Fruit fly (Drosophila melanogaster): ENCODE results near the gene CG42834.
A peak's percentile ranks its signal among the peaks of the same experiment; 100 is the strongest.

The CG42834 gene

dm6 chr3R:17386168-17386819 lies 32.3 kb upstream of the CG42834 start:
- TF ChIP-seq jim (GFP tag; optimal IDR thresholded peaks at IDR 0.05): no peak
- no peak for TF ChIP-seq dsf (GFP tag; optimal IDR thresholded peaks at IDR 0.05; ENCODE audit: borderline replicate concordance)
- TF ChIP-seq Dif (GFP tag; optimal IDR thresholded peaks at IDR 0.05; ENCODE audit: partially characterized antibody): no peak
- TF ChIP-seq br (GFP tag; optimal IDR thresholded peaks at IDR 0.05): peak; percentile 71
- peak; percentile 73 for TF ChIP-seq fru (GFP tag; optimal IDR thresholded peaks at IDR 0.05)
- TF ChIP-seq brk (GFP tag; optimal IDR thresholded peaks at IDR 0.05): no peak
- TF ChIP-seq usp (GFP tag; optimal IDR thresholded peaks at IDR 0.05): no peak
- no peak for TF ChIP-seq N (GFP tag; optimal IDR thresholded peaks at IDR 0.05)
- TF ChIP-seq Vsx2 (GFP tag; optimal IDR thresholded peaks at IDR 0.05; ENCODE audit: partially characterized antibody): no peak
- TF ChIP-seq Abd-B (GFP tag; optimal IDR thresholded peaks at IDR 0.05): no peak
- TF ChIP-seq Sp1 (GFP tag; optimal IDR thresholded peaks at IDR 0.05): peak; percentile 48
- peak; percentile 52 for TF ChIP-seq woc (GFP tag; optimal IDR thresholded peaks at IDR 0.05)
- TF ChIP-seq dmrt93B (GFP tag; optimal IDR thresholded peaks at IDR 0.05): peak; percentile 65
- TF ChIP-seq CrebA (GFP tag; optimal IDR thresholded peaks at IDR 0.05; ENCODE audit: borderline replicate concordance): no peak
- peak; percentile 69 for TF ChIP-seq ey (GFP tag; optimal IDR thresholded peaks at IDR 0.05)
- TF ChIP-seq Myc (optimal IDR thresholded peaks at IDR 0.05): no peak
- no peak for TF ChIP-seq GATAd (GFP tag; optimal IDR thresholded peaks at IDR 0.05)
- no peak for TF ChIP-seq lola (GFP tag; optimal IDR thresholded peaks at IDR 0.05)
- TF ChIP-seq Hr78 (GFP tag; optimal IDR thresholded peaks at IDR 0.05): no peak
- no peak for TF ChIP-seq Mio (GFP tag; optimal IDR thresholded peaks at IDR 0.05)
- no peak for TF ChIP-seq Jra (GFP tag; optimal IDR thresholded peaks at IDR 0.05)
- TF ChIP-seq sv (GFP tag; optimal IDR thresholded peaks at IDR 0.05): peak; percentile 11
- TF ChIP-seq Rel (GFP tag; optimal IDR thresholded peaks at IDR 0.05): no peak
- peak; percentile 83 for TF ChIP-seq Rel (tag; optimal IDR thresholded peaks at IDR 0.05)
- TF ChIP-seq sage (GFP tag; optimal IDR thresholded peaks at IDR 0.05): no peak
- TF ChIP-seq tai (GFP tag; optimal IDR thresholded peaks at IDR 0.05): no peak
- peak; percentile 69 for TF ChIP-seq Hnf4 (GFP tag; optimal IDR thresholded peaks at IDR 0.05)
- TF ChIP-seq HLH106 (tag; optimal IDR thresholded peaks at IDR 0.05): peak; percentile 78
- TF ChIP-seq foxo (GFP tag; optimal IDR thresholded peaks at IDR 0.05): peak in 1 of 2 experiments; percentile 81
- TF ChIP-seq pan (optimal IDR thresholded peaks at IDR 0.05): no peak
- no peak for TF ChIP-seq Hr83 (GFP tag; optimal IDR thresholded peaks at IDR 0.05; ENCODE audit: poor library complexity, severe bottlenecking)
- TF ChIP-seq dl (GFP tag; optimal IDR thresholded peaks at IDR 0.05; ENCODE audit: insufficient read depth in 1 of 2, partially characterized antibody in 2 of 2): no peak
- peak; percentile 84 for TF ChIP-seq h (GFP tag; optimal IDR thresholded peaks at IDR 0.05)
- TF ChIP-seq Dfd (GFP tag; optimal IDR thresholded peaks at IDR 0.05): peak; percentile 5
- peak; percentile 64 for TF ChIP-seq rgr (GFP tag; optimal IDR thresholded peaks at IDR 0.05)
- TF ChIP-seq OdsH (GFP tag; optimal IDR thresholded peaks at IDR 0.05): peak; percentile 63
- TF ChIP-seq CG9705 (GFP tag; optimal IDR thresholded peaks at IDR 0.05): peak; percentile 37
- TF ChIP-seq psq (GFP tag; optimal IDR thresholded peaks at IDR 0.05): peak; percentile 60
- peak; percentile 4 for TF ChIP-seq CG32264 (GFP tag; optimal IDR thresholded peaks at IDR 0.05)

- TF ChIP-seq Mio (GFP tag; optimal IDR thresholded peaks at IDR 0.05) (peak; percentile 76), ey (GFP tag; optimal IDR thresholded peaks at IDR 0.05) (peak; percentile 96), psq (GFP tag; optimal IDR thresholded peaks at IDR 0.05) (peak; percentile 94), sv (GFP tag; optimal IDR thresholded peaks at IDR 0.05) (peak; percentile 97), usp (GFP tag; optimal IDR thresholded peaks at IDR 0.05) (no peak), CrebA (GFP tag; optimal IDR thresholded peaks at IDR 0.05; ENCODE audit: borderline replicate concordance) (no peak), h (GFP tag; optimal IDR thresholded peaks at IDR 0.05) (peak; percentile 97), Dfd (GFP tag; optimal IDR thresholded peaks at IDR 0.05) (peak; percentile 79), CG32264 (GFP tag; optimal IDR thresholded peaks at IDR 0.05) (peak; percentile 92), N (GFP tag; optimal IDR thresholded peaks at IDR 0.05) (no peak), sage (GFP tag; optimal IDR thresholded peaks at IDR 0.05) (peak; percentile 89), Abd-B (GFP tag; optimal IDR thresholded peaks at IDR 0.05) (no peak), woc (GFP tag; optimal IDR thresholded peaks at IDR 0.05) (peak; percentile 98), lola (GFP tag; optimal IDR thresholded peaks at IDR 0.05) (no peak), tai (GFP tag; optimal IDR thresholded peaks at IDR 0.05) (peak; percentile 97), Hr83 (GFP tag; optimal IDR thresholded peaks at IDR 0.05; ENCODE audit: poor library complexity, severe bottlenecking) (peak; percentile 60), pan (optimal IDR thresholded peaks at IDR 0.05) (no peak), Sp1 (GFP tag; optimal IDR thresholded peaks at IDR 0.05) (peak; percentile 95), CG9705 (GFP tag; optimal IDR thresholded peaks at IDR 0.05) (peak; percentile 95), Dif (GFP tag; optimal IDR thresholded peaks at IDR 0.05; ENCODE audit: partially characterized antibody) (no peak), HLH106 (tag; optimal IDR thresholded peaks at IDR 0.05) (peak; percentile 97), dmrt93B (GFP tag; optimal IDR thresholded peaks at IDR 0.05) (peak; percentile 93), dsf (GFP tag; optimal IDR thresholded peaks at IDR 0.05; ENCODE audit: borderline replicate concordance) (peak; percentile 91), foxo (GFP tag; optimal IDR thresholded peaks at IDR 0.05) (peak; percentile 45 to 97), Rel (GFP tag; optimal IDR thresholded peaks at IDR 0.05) (peak; percentile 18), Rel (tag; optimal IDR thresholded peaks at IDR 0.05) (peak; percentile 79), dl (GFP tag; optimal IDR thresholded peaks at IDR 0.05; ENCODE audit: insufficient read depth in 1 of 2, partially characterized antibody in 2 of 2) (no peak), rgr (GFP tag; optimal IDR thresholded peaks at IDR 0.05) (peak; percentile 97), fru (GFP tag; optimal IDR thresholded peaks at IDR 0.05) (peak; percentile 95), Hr78 (GFP tag; optimal IDR thresholded peaks at IDR 0.05) (no peak), GATAd (GFP tag; optimal IDR thresholded peaks at IDR 0.05) (peak; percentile 93), jim (GFP tag; optimal IDR thresholded peaks at IDR 0.05) (peak; percentile 8), br (GFP tag; optimal IDR thresholded peaks at IDR 0.05) (peak; percentile 95), Myc (optimal IDR thresholded peaks at IDR 0.05) (peak; percentile 47), brk (GFP tag; optimal IDR thresholded peaks at IDR 0.05) (peak; percentile 97), Vsx2 (GFP tag; optimal IDR thresholded peaks at IDR 0.05; ENCODE audit: partially characterized antibody) (no peak), OdsH (GFP tag; optimal IDR thresholded peaks at IDR 0.05) (peak; percentile 95), Hnf4 (GFP tag; optimal IDR thresholded peaks at IDR 0.05) (peak; percentile 97), Jra (GFP tag; optimal IDR thresholded peaks at IDR 0.05) (peak; percentile 94)
Measured at dm6 chr3R:17391313-17391845, 27.2 kb upstream of the CG42834 start, which contains the start of the genes Brf and sds22. TSS of gene Brf (minus strand) at chr3R:17391337. TSS of gene sds22 (plus strand) at chr3R:17391594.
